Worm (Caenorhabditis elegans) whole organism, midembryonic: ENCODE data around the gene F25E5.9.

ENCODE experiments used
- T22C8.4 ChIP-seq: fragments of 200-800 bp; sonication (Bioruptor generic); IDR thresholded peaks from 2 replicates; pipeline ENCODE4 v1.3.6; 2022; ENCODE audit warnings: missing genetic modification characterization, missing compliant biosample characterization
- cog-1 ChIP-seq: sonication (generic microtip); optimal IDR thresholded peaks from 2 replicates; lab custom pipeline; 2016; ENCODE audit warnings: missing genetic modification characterization, missing compliant biosample characterization
- flt-1 ChIP-seq: fragments of 200-800 bp; sonication (Bioruptor generic); IDR thresholded peaks from 2 replicates; pipeline ENCODE4 v1.3.6; 2022; ENCODE audit warnings: missing genetic modification characterization, missing compliant biosample characterization
- klf-2 ChIP-seq: fragments of 200-800 bp; sonication (Bioruptor generic); conservative IDR thresholded peaks from 2 replicates; pipeline ENCODE4 v1.3.6; 2022; ENCODE audit warnings: missing genetic modification reagents, missing genetic modification characterization, missing compliant biosample characterization
- med-1 ChIP-seq: sonication (generic microtip); optimal IDR thresholded peaks from 2 replicates; lab custom pipeline; 2017; ENCODE audit warnings: missing genetic modification characterization, mild to moderate bottlenecking, missing compliant biosample characterization, antibody characterized with exemption, missing genetic modification reagents; ENCODE audit not compliant: insufficient read depth
- ref-1 ChIP-seq: fragments of 200-800 bp; sonication (Bioruptor generic); conservative IDR thresholded peaks from 2 replicates; pipeline ENCODE4 v1.3.6; 2022; ENCODE audit warnings: missing genetic modification reagents, missing genetic modification characterization, missing compliant biosample characterization
- tab-1 ChIP-seq: fragments of 200-800 bp; sonication (Bioruptor generic); IDR thresholded peaks from 2 replicates; pipeline ENCODE4 v1.3.6; 2022; ENCODE audit warnings: missing genetic modification characterization, missing compliant biosample characterization
- ztf-23 ChIP-seq: fragments of 200-800 bp; sonication (Bioruptor generic); IDR thresholded peaks from 2 replicates; pipeline ENCODE4 v1.3.6; 2022; ENCODE audit warnings: missing genetic modification reagents, missing genetic modification characterization, missing compliant biosample characterization
- ztf-29 ChIP-seq: fragments of 200-800 bp; sonication (Bioruptor generic); IDR thresholded peaks from 2 replicates; pipeline ENCODE4 v1.3.6; 2022; ENCODE audit warnings: missing genetic modification reagents, missing genetic modification characterization, missing compliant biosample characterization

F25E5.9 gene

DNA sequence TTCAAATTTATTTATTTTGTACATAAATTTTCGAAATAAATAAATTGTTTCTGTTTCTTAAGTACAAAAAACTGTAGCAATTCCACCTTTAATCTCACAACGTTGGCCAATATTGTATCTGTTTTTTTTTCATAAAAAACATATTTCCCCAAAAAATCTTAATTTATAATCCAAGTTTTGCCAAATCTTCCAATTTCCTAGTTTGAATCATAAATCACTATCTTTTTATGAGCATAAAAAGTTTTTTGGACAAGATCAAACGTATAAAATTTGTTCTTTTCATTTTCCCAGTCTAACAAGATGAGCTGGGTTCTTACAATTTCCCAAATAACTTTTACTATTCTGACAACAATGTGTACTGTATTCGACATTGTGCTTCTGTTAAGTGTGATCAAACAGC, 17.6 kb downstream of the F25E5.9 start, which contains the start of gene srxa-4:
Gene srxa-4 (plus strand): TSS at position 301 of the 400 bp plus-strand sequence.
- no peak for TF ChIP-seq flt-1 (GFP tag; lab: Robert Waterston, UW)
- TF ChIP-seq T22C8.4, result no peak
- no peak for TF ChIP-seq med-1 (GFP tag; lab: Kevin White, UChicago)
- no peak for TF ChIP-seq ztf-29 (GFP tag; lab: Robert Waterston, UW)
- TF ChIP-seq klf-2 (GFP tag; lab: Robert Waterston, UW), result no peak
- TF ChIP-seq cog-1 (tag; lab: Kevin White, UChicago), result no peak
- TF ChIP-seq ref-1 (GFP tag; lab: Robert Waterston, UW), result no peak
- TF ChIP-seq tab-1 (GFP tag; lab: Robert Waterston, UW), result no peak
- no peak for TF ChIP-seq ztf-23 (GFP tag; lab: Robert Waterston, UW)

DNA sequence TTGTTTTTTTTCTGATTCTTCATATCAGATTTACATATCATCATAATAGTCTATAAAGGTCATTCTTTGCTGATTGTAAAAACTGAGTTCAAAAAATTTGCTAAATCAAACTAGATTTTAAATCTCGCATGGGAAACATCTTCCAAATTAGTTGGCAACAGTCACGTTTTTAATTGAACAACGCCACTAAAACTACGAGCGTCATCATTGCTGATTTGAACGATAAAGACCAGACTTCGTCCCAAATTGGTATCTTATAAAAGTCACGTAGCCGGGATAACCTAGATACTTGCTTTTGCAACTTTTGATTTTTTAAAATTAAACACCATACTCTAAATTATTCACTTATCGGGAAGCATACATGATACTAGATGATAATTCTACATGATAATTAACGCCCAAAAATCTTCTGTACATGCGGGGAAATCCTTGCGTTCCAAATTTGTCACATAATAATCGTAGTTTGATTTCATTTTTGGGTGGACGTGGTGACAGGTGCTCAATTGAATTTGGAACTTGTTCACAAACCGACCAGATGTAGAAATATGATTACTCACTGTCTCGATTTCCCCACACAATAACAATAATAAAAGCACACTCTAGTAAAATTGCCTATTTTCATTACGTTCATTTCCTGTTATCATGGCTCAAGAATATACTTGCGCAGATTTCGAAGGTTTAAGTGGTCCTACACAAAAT, 20.6 kb downstream of the F25E5.9 start, which contains the start of gene srw-67:
Gene srw-67 (plus strand): TSS at position 643 of the 699 bp plus-strand sequence.
- no peak for TF ChIP-seq tab-1 (GFP tag; lab: Robert Waterston, UW)
- no peak for TF ChIP-seq cog-1 (tag; lab: Kevin White, UChicago)
- TF ChIP-seq T22C8.4, result no peak
- no peak for TF ChIP-seq ztf-29 (GFP tag; lab: Robert Waterston, UW)

DNA sequence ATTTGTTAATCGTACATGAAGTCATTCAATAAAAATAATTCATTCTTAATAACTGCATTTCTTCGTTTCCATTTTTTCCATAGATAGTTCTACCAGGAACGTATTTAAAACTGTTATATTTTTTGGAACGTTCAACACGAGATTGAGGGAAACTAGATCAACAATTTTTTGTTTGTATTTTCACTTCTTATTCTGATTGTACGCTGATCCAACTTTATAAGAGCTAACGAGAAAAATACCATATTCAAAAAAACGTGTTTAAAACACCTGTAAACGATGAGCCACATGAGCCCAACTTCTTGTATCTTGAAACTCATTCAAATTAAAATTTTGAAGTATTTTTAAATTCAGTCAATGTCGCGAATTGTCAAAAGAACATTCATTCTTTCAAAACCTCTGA, 21.1 kb downstream of the F25E5.9 start:
- no peak for TF ChIP-seq med-1 (GFP tag; lab: Kevin White, UChicago)
- no peak for TF ChIP-seq cog-1 (tag; lab: Kevin White, UChicago)
- no peak for TF ChIP-seq klf-2 (GFP tag; lab: Robert Waterston, UW)

DNA sequence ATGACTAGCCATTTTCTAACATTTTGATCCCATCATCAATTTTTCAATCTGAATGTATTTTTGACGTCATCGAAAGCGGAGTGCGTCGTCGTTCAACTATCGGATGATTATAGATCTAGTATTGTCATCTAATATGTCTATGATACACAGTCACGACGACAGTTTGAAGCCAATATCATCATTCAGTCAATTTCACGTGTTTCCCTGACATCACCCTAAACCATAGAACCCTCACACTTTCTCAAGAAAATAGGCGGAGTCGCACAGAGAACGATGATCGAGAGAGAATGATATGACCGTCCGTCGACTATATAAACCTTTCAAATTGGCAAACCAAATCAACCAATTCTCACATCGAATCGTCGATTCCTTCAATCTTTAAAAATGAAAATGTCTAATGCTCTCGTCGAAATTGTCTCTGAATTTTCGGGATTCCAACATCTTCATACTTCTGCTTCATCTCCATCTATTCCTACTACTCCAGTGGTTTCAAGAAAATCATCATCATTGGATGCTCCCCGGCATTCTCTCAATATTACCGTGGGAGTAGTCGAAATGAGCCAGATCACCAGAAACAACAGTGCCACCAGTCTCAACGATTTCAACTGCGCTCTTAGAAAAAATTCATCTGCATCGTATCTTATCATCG, 21.8 kb downstream of the F25E5.9 start, which contains the start of gene F18E3.13:
Gene F18E3.13 (plus strand): TSS at position 385 of the 649 bp plus-strand sequence.
- TF ChIP-seq ztf-23 (GFP tag; lab: Robert Waterston, UW) (no peak), tab-1 (GFP tag; lab: Robert Waterston, UW) (no peak), med-1 (GFP tag; lab: Kevin White, UChicago) (no peak), flt-1 (GFP tag; lab: Robert Waterston, UW) (no peak), klf-2 (GFP tag; lab: Robert Waterston, UW) (no peak), T22C8.4 (no peak), ztf-29 (GFP tag; lab: Robert Waterston, UW) (no peak), cog-1 (tag; lab: Kevin White, UChicago) (no peak), ref-1 (GFP tag; lab: Robert Waterston, UW) (no peak)

DNA sequence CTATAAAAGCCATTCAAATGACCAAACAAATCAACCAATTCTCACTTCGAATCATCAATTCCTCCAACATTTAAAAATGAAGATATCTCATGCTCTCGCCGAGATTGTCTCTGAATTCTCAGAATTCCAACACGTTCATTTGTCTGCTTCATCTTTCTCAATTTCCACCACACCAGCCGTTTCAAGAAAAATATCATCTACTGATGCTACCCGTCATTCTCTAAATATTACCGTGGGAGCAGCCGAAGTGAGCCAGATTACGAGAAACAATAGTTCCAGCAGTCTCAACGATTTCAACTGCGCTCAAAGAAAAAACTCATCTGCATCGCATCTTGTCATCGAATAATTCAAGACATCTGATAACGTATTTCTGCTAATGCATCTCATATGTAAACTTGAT, 22.8 kb downstream of the F25E5.9 start, which contains the start of gene F18E3.12:
Gene F18E3.12 (plus strand): TSS at position 77 of the 400 bp plus-strand sequence.
- no peak for TF ChIP-seq ref-1 (GFP tag; lab: Robert Waterston, UW)
- no peak for TF ChIP-seq cog-1 (tag; lab: Kevin White, UChicago)
- TF ChIP-seq ztf-29 (GFP tag; lab: Robert Waterston, UW), result no peak

DNA sequence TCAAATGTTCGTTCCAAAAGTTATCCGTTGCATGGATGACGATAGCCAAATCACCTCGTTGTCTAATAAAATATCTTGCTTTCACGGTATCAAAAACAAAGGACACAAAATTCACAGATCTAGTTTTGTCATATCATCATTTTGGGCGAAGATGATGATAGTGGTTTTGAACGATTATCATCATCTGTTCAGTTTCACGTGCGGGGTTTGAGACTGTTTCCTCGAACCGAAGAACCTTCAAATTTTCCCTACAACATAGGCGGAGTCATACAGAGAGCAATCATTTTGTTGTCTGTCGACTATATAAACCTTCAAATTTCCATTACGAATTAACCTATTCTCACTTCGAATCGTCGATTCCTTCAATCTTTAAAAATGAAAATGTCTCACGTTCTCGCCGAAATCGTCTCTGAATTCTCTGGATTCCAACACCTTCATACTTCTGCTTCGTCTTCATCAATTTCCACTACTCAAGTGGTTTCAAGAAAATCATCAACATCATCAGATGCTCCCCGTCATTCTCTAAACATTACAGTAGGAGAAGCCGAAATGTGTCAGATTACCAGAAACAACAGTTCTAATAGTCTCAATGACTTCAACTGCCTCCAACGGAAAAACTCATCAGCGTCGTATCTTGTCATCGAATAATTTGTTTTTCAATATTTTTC, 24.5 kb downstream of the F25E5.9 start, which contains the start of gene F18E3.11:
Gene F18E3.11 (plus strand): TSS at position 376 of the 668 bp plus-strand sequence.
- TF ChIP-seq cog-1 (tag; lab: Kevin White, UChicago), result no peak
- TF ChIP-seq T22C8.4, result no peak
- no peak for TF ChIP-seq tab-1 (GFP tag; lab: Robert Waterston, UW)
- no peak for TF ChIP-seq ztf-29 (GFP tag; lab: Robert Waterston, UW)
- no peak for TF ChIP-seq flt-1 (GFP tag; lab: Robert Waterston, UW)

DNA sequence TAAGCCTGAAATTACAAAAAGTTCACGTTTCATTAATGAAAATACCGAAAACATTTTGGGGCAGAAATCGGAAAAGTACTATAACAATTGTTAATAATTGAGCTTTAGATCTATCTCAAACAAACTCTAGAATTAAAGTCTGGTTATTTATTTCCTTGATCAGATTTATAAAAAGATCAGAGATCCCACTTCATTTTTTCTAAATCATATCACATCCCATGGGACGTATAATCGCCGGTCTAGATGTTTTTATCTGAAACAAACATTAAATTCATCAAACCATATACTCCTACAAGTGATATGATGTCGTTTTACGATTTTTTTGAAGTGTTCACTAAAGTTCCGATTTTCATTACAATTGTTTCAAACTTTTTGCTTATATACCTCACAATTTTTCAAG, 26.0 kb downstream of the F25E5.9 start, which contains the start of gene str-41:
Gene str-41 (plus strand): TSS at position 301 of the 400 bp plus-strand sequence.
- TF ChIP-seq T22C8.4 (no peak), cog-1 (tag; lab: Kevin White, UChicago) (no peak), klf-2 (GFP tag; lab: Robert Waterston, UW) (no peak), med-1 (GFP tag; lab: Kevin White, UChicago) (no peak), ztf-23 (GFP tag; lab: Robert Waterston, UW) (no peak)

DNA sequence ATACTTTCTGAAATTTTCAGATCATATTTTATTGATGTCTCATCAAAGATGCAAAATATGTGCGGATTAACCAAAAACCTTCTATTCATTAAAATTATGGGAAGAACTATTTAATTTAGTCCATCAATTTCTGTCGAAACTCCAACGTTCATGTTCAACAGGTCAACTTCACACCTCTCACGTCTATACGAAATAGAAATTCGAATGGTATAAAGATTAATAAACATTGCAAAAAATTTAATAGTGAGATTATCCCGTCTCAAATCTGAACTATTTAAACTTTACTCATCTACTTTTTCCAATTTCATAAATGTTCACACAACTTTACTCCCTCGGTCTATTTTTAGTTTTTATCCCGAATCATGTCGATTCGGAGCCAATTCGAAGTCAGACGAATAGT, 28.1 kb downstream of the F25E5.9 start, which contains the start of gene R13D7.2:
Gene R13D7.2 (plus strand): TSS at position 301 of the 400 bp plus-strand sequence.
- no peak for TF ChIP-seq ref-1 (GFP tag; lab: Robert Waterston, UW)

DNA sequence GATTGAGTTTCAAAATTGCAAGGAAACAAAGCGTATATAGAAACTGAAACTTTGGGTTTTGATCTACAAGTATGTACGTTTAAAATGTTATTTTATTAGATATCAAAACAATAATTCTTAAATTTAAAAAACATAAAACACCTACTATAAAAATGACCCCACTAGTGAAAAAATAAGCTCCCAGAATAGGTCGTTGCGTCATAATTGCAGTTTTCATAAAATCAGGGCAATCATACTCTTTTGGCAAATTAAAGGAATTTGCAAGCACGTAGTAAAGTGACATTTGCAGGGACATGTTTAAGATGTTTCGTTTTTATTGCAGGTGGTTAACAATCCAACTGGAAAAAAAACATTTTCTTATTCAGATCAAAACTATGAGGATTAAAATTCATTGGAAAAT, 29.2 kb downstream of the F25E5.9 start, which contains the start of gene srt-6:
Gene srt-6 (minus strand): TSS at position 295 of the 400 bp plus-strand sequence.
- TF ChIP-seq cog-1 (tag; lab: Kevin White, UChicago), result no peak
- no peak for TF ChIP-seq ref-1 (GFP tag; lab: Robert Waterston, UW)
- no peak for TF ChIP-seq ztf-23 (GFP tag; lab: Robert Waterston, UW)
- TF ChIP-seq T22C8.4, result no peak
- TF ChIP-seq flt-1 (GFP tag; lab: Robert Waterston, UW), result no peak
- no peak for TF ChIP-seq med-1 (GFP tag; lab: Kevin White, UChicago)
- TF ChIP-seq ztf-29 (GFP tag; lab: Robert Waterston, UW), result no peak
- no peak for TF ChIP-seq klf-2 (GFP tag; lab: Robert Waterston, UW)
- TF ChIP-seq tab-1 (GFP tag; lab: Robert Waterston, UW), result no peak
